Fruit fly (Drosophila melanogaster): ENCODE measurements around the gene sina.

sina gene

DNA sequence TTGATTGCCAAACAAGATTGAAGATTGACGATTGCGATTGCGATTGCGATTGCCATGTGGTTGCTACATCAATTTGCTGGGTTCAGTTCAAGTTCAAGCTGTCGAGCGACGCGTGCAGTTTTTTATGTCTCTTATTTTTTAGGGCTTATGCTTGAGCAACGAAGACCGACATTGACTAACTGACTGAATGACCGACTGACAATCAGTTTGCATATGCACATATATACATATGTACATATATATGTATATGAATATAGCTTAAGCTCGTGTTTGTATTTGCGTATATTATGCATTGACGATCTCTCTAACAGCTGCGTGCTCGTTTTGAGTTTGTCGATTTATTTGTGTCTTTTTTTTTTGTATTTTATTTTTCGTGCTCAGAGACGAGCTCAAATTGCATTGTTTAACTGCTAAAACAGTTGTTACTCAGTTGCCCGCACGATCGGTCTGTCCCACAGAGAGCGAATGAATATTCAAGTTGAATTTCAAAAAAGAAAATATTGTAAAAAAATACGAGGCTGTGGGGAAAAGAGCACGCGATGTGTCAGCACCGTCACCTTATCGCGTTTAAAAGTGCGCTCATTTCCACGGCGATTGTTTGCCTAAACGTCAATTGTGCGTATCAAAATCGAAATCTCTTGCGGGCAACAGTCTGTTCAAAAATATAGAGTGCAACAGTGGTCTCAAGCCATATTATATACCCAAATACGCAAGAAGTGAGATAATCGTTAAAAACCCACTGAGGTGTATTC is 32.8 kb downstream of the sina start:
- TF ChIP-seq bcd (GFP tag; optimal IDR thresholded peaks at IDR 0.05), result no peak
- no peak for TF ChIP-seq Hr39 (optimal IDR thresholded peaks at IDR 0.05)
- no peak for TF ChIP-seq otp (GFP tag; IDR thresholded peaks at IDR 0.05)
- no peak for TF ChIP-seq CG31441 (GFP tag; IDR thresholded peaks at IDR 0.05)
- TF ChIP-seq NC2β (GFP tag; optimal IDR thresholded peaks at IDR 0.05), result no peak
- no peak for TF ChIP-seq CG11695 (GFP tag; IDR thresholded peaks at IDR 0.05)
- no peak for TF ChIP-seq CHES-1-like (GFP tag; optimal IDR thresholded peaks at IDR 0.05)
- no peak for TF ChIP-seq HmgD (GFP tag; optimal IDR thresholded peaks at IDR 0.05)
- TF ChIP-seq CG8388 (GFP tag; optimal IDR thresholded peaks at IDR 0.05), result no peak
- TF ChIP-seq Deaf1 (tag; optimal IDR thresholded peaks at IDR 0.05), result peak; percentile 10
- no peak for TF ChIP-seq Elba2 (GFP tag; optimal IDR thresholded peaks at IDR 0.05)
- TF ChIP-seq schlank (tag; optimal IDR thresholded peaks at IDR 0.05), result no peak
- no peak for TF ChIP-seq knrl (GFP tag; IDR thresholded peaks at IDR 0.05; ENCODE audit: partially characterized antibody)
- TF ChIP-seq CG6791 (GFP tag; IDR thresholded peaks at IDR 0.05; ENCODE audit: partially characterized antibody), result no peak
- TF ChIP-seq CG10321 (GFP tag; IDR thresholded peaks at IDR 0.05), result no peak
- no peak for TF ChIP-seq pb (GFP tag; optimal IDR thresholded peaks at IDR 0.05)
- TF ChIP-seq sens (GFP tag), result peak; percentile 54
- no peak for TF ChIP-seq Neu2 (GFP tag; optimal IDR thresholded peaks at IDR 0.05; ENCODE audit: borderline replicate concordance)
- TF ChIP-seq CG5953 (GFP tag; IDR thresholded peaks at IDR 0.05), result no peak
- TF ChIP-seq jing (GFP tag; optimal IDR thresholded peaks at IDR 0.05), result no peak
- TF ChIP-seq Abd-B (GFP tag; optimal IDR thresholded peaks at IDR 0.05), result no peak
- TF ChIP-seq Taf1 (GFP tag; IDR thresholded peaks at IDR 0.05), result no peak
- 0 out of 4 replicates have a peak, but pooled peaks have one; percentile 23 for TF ChIP-seq chinmo (GFP tag; IDR thresholded peaks at IDR 0.05; ENCODE audit: partially characterized antibody)
- no peak for TF ChIP-seq CG12104 (GFP tag; optimal IDR thresholded peaks at IDR 0.05)
- no peak for TF ChIP-seq Vsx1 (GFP tag; optimal IDR thresholded peaks at IDR 0.05)
- no peak for TF ChIP-seq pan (optimal IDR thresholded peaks at IDR 0.05)
- TF ChIP-seq pan (GFP tag; optimal IDR thresholded peaks at IDR 0.05 in 1 of 2, IDR thresholded peaks at IDR 0.05 in 1 of 2), result no peak
- no peak for TF ChIP-seq CG34422 (GFP tag; IDR thresholded peaks at IDR 0.05)
- TF ChIP-seq pnt (GFP tag; optimal IDR thresholded peaks at IDR 0.05), result no peak
- TF ChIP-seq jumu (GFP tag; optimal IDR thresholded peaks at IDR 0.05), result no peak
- no peak for TF ChIP-seq CG13123 (GFP tag; optimal IDR thresholded peaks at IDR 0.05)
- no peak for TF ChIP-seq onecut (GFP tag; IDR thresholded peaks at IDR 0.05)
- TF ChIP-seq scrt (GFP tag; optimal IDR thresholded peaks at IDR 0.05), result no peak
- no peak for TF ChIP-seq CG2129 (GFP tag; IDR thresholded peaks at IDR 0.05; ENCODE audit: partially characterized antibody)
- no peak for TF ChIP-seq PHDP (tag; optimal IDR thresholded peaks at IDR 0.05)
- no peak for TF ChIP-seq CG12744 (GFP tag; optimal IDR thresholded peaks at IDR 0.05)
- TF ChIP-seq NfI (GFP tag; optimal IDR thresholded peaks at IDR 0.05), result no peak
- no peak for TF ChIP-seq gsb-n (tag; optimal IDR thresholded peaks at IDR 0.05)
- TF ChIP-seq pum (GFP tag; optimal IDR thresholded peaks at IDR 0.05), result no peak
- peak; percentile 98 for TF ChIP-seq CG8281 (tag; optimal IDR thresholded peaks at IDR 0.05)
- TF ChIP-seq fd102C (GFP tag; optimal IDR thresholded peaks at IDR 0.05), result no peak
- no peak for TF ChIP-seq Hr3 (GFP tag; optimal IDR thresholded peaks at IDR 0.05)
- TF ChIP-seq CG17829 (tag; optimal IDR thresholded peaks at IDR 0.05), result no peak
- TF ChIP-seq ci (GFP tag; IDR thresholded peaks at IDR 0.05), result 0 out of 3 replicates have a peak, but pooled peaks have one; percentile 33
- TF ChIP-seq amos (GFP tag; IDR thresholded peaks at IDR 0.05; ENCODE audit: partially characterized antibody), result no peak
- no peak for TF ChIP-seq Awh (GFP tag; IDR thresholded peaks at IDR 0.05)
- TF ChIP-seq CG18764 (GFP tag; optimal IDR thresholded peaks at IDR 0.05), result no peak
- TF ChIP-seq ind (GFP tag; optimal IDR thresholded peaks at IDR 0.05), result no peak
- no peak for TF ChIP-seq Poxn (GFP tag; IDR thresholded peaks at IDR 0.05)
- no peak for TF ChIP-seq CG8924 (tag; optimal IDR thresholded peaks at IDR 0.05)
- peak; percentile 58 for TF ChIP-seq grn (GFP tag; optimal IDR thresholded peaks at IDR 0.05)
